Worm (Caenorhabditis elegans) whole organism, early embryonic: ENCODE data around the gene abts-4.

Source experiments
- F13C5.2 ChIP-seq: sonication (generic microtip); optimal IDR thresholded peaks from 2 replicates; lab custom pipeline; 2017; ENCODE audit warnings: mild to moderate bottlenecking, missing genetic modification characterization, inconsistent platforms, missing compliant biosample characterization
- aly-1 ChIP-seq: sonication (generic microtip); optimal IDR thresholded peaks from 2 replicates; lab custom pipeline; 2016; ENCODE audit warnings: missing genetic modification characterization, missing compliant biosample characterization
- ama-1 ChIP-seq: fragments of 150-350 bp; optimal IDR thresholded peaks from 2 replicates; lab custom pipeline; 2014
- ceh-13 ChIP-seq: fragments of 200-800 bp; sonication (Bioruptor generic); optimal IDR thresholded peaks from 2 replicates; lab custom pipeline; 2018; ENCODE audit warnings: mild to moderate bottlenecking, missing genetic modification characterization, missing compliant biosample characterization
- ceh-36 ChIP-seq: sonication (generic microtip); optimal IDR thresholded peaks from 2 replicates; lab custom pipeline; 2016; ENCODE audit warnings: missing genetic modification characterization, inconsistent platforms, missing compliant biosample characterization
- flt-1 ChIP-seq: fragments of 200-800 bp; sonication (Bioruptor generic); IDR thresholded peaks from 2 replicates; pipeline ENCODE4 v1.3.6; 2022; ENCODE audit warnings: missing genetic modification characterization, missing compliant biosample characterization
- hmg-4 ChIP-seq: fragments of 200-800 bp; sonication (Bioruptor generic); optimal IDR thresholded peaks from 2 replicates; lab custom pipeline; 2018; ENCODE audit warnings: mild to moderate bottlenecking, missing genetic modification characterization, missing compliant biosample characterization
- hnd-1 ChIP-seq: sonication (generic microtip); optimal IDR thresholded peaks from 2 replicates; lab custom pipeline; 2016; ENCODE audit warnings: missing genetic modification characterization, missing compliant biosample characterization
- pes-1 ChIP-seq: fragments of 200-800 bp; sonication (Bioruptor generic); IDR thresholded peaks from 2 replicates; pipeline ENCODE4 v1.3.6; 2022; ENCODE audit warnings: missing genetic modification reagents, missing genetic modification characterization, missing compliant biosample characterization
- scrt-1 ChIP-seq: fragments of 200-800 bp; sonication (Bioruptor generic); IDR thresholded peaks from 2 replicates; pipeline ENCODE4 v1.3.6; 2022; ENCODE audit warnings: missing genetic modification characterization, missing compliant biosample characterization
- sea-1 ChIP-seq: fragments of 200-800 bp; sonication (Bioruptor generic); conservative IDR thresholded peaks from 2 replicates; pipeline ENCODE4 v1.3.6; 2022; ENCODE audit warnings: missing genetic modification characterization, missing compliant biosample characterization
- tbx-11 ChIP-seq: fragments of 200-800 bp; sonication (Bioruptor generic); IDR thresholded peaks from 2 replicates; pipeline ENCODE4 v1.3.6; 2022; ENCODE audit warnings: missing genetic modification characterization, missing compliant biosample characterization
- tra-4 ChIP-seq: sonication (generic microtip); optimal IDR thresholded peaks from 2 replicates; lab custom pipeline; 2017; ENCODE audit warnings: missing genetic modification characterization, missing compliant biosample characterization

ce11 chrX:6709238-6709637, 52.3 kb downstream of the abts-4 start, which contains the start of gene acr-3:
- TF ChIP-seq pes-1 (no peak), ama-1 (lab: Kevin White, UChicago) (no peak), ceh-36 (tag; lab: Kevin White, UChicago) (no peak), scrt-1 (GFP tag; lab: Robert Waterston, UW) (no peak), sea-1 (GFP tag; lab: Robert Waterston, UW) (no peak), tra-4 (no peak), aly-1 (tag; lab: Kevin White, UChicago) (no peak), hmg-4 (no peak), tbx-11 (GFP tag; lab: Robert Waterston, UW) (no peak), ceh-13 (GFP tag; lab: Kevin White, UChicago) (no peak), hnd-1 (tag; lab: Kevin White, UChicago) (no peak), flt-1 (GFP tag; lab: Robert Waterston, UW) (no peak), F13C5.2 (tag; lab: Kevin White, UChicago) (no peak)
